Worm (Caenorhabditis elegans): ENCODE results near the gene nhr-173.

The nhr-173 gene

DNA sequence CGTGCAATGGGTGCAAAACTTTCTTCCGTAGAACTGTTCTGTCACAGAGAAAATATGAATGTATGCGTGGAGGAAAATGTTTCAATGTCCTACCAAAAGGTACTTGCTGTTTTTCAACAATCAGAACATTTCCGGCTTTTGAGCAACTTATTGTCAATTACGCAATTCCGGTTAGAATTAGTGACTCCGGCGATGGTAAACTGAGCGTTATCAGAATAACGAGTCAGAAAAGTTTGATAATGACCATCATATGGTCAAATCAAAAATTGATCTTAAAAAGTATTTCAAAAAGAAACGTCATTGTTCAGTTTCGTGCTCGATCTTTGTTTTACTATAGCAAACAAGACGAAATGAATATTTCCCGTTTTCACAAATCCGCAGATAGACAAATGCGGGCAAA is 1.4 kb downstream of the nhr-173 start:
- TF ChIP-seq ceh-36 (tag; optimal IDR thresholded peaks at IDR 0.05): no peak
- TF ChIP-seq hmbx-1 (tag; optimal IDR thresholded peaks at IDR 0.05): no peak
- no peak for TF ChIP-seq tbx-37 (GFP tag; conservative IDR thresholded peaks at IDR 0.05)
- TF ChIP-seq hnd-1 (tag; optimal IDR thresholded peaks at IDR 0.05): no peak
- no peak for TF ChIP-seq ceh-13 (GFP tag; optimal IDR thresholded peaks at IDR 0.05)

DNA sequence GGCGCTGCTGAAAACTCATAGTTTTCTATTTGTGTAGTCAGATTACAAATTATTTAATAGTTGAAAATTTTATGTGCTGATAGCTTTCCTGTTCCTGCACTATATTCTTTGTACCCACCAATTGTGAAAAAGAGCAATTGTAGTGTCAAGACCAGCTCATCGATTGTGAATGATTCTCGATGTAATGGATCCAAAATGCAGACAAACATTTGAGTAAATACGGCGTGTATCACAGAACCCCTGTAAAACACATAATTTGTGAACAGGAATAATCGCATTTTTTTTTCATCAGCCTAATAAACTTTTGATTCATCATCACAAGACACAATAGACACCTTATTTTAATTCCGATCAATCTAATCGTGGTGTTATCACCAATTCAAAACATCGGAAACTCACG is 6.9 kb downstream of the nhr-173 start:
- TF ChIP-seq sea-1 (GFP tag; conservative IDR thresholded peaks at IDR 0.05) (no peak), ama-1 (optimal IDR thresholded peaks at IDR 0.05) (no peak), flt-1 (GFP tag; IDR thresholded peaks at IDR 0.05) (no peak), ets-7 (tag; optimal IDR thresholded peaks at IDR 0.05) (no peak)

ce11 chrX:6663780-6664437 is 8.6 kb downstream of the nhr-173 start:
- no peak for TF ChIP-seq aly-1 (tag; optimal IDR thresholded peaks at IDR 0.05)
- no peak for TF ChIP-seq hmg-4 (GFP tag; optimal IDR thresholded peaks at IDR 0.05)
- no peak for TF ChIP-seq sea-1 (GFP tag; conservative IDR thresholded peaks at IDR 0.05)
- no peak for TF ChIP-seq ceh-13 (GFP tag; optimal IDR thresholded peaks at IDR 0.05)
- no peak for TF ChIP-seq hmbx-1 (tag; optimal IDR thresholded peaks at IDR 0.05)
- TF ChIP-seq tra-4 (tag; optimal IDR thresholded peaks at IDR 0.05): no peak
- TF ChIP-seq B0310.2 (tag; optimal IDR thresholded peaks at IDR 0.05): no peak

DNA sequence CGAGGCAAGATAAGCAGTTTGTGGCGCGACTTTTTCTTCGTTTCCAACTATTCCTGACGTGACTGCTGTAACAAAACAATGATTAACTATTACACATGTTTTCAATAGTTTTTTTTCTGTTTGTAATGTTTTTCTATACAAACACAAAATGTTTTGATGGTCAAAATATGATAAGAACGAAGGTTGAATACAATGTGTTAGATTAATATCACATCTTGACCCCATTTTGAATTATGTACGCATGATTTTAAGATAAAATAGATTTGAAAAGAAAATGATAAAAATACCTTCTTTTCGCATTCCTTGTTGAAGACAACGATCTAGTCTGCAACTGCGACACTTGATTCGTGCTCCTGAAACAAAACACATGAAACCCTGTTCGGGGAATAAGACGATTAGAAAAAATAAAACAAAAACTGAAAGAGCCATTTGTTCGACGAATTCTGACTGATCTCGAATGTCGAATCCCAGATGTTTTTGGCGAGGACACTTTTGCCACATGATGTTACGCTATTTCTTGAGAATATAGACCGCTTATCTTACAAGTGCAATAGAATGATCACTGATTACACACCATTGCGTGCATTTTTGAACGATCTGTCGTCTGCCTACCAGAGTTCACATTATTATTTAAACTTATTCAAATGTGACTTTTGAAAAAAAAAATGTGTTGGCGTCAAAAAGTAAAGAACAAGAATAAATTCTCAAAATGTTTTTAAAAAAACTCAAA is 10.0 kb downstream of the nhr-173 start:
- no peak for TF ChIP-seq hmbx-1 (tag; optimal IDR thresholded peaks at IDR 0.05)
- no peak for TF ChIP-seq sea-1 (GFP tag; conservative IDR thresholded peaks at IDR 0.05)
- TF ChIP-seq hnd-1 (tag; optimal IDR thresholded peaks at IDR 0.05): no peak
- no peak for TF ChIP-seq scrt-1 (GFP tag; IDR thresholded peaks at IDR 0.05)
- TF ChIP-seq ets-7 (tag; optimal IDR thresholded peaks at IDR 0.05): no peak
- TF ChIP-seq tbx-11 (GFP tag; IDR thresholded peaks at IDR 0.05): no peak

ce11 chrX:6667468-6667867 is 12.1 kb downstream of the nhr-173 start:
- TF ChIP-seq ceh-13 (GFP tag; optimal IDR thresholded peaks at IDR 0.05) (no peak), B0310.2 (tag; optimal IDR thresholded peaks at IDR 0.05) (no peak)

DNA sequence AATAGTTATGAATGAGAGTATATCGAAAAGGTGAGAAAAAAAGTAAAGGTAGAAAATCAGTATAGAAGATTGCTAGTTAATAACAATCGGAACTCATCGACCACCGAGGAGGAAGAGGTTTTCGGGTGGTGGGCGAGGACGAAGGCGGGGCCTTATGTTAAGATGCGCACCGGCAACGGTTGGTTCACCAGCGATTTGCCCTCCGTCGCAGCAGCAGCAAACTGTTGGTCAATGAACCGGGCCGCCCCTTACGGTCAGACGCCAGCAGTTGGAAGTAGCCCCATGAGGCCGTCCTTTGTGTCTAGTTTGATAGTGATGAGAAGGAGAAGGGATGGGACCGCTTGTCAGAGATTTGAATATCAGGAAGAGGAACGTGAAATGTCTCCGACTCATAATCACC is 13.6 kb downstream of the nhr-173 start, which contains the start of gene nhr-137:
nhr-137 (minus strand) TSS at position 101 of the 400 bp plus-strand sequence.
- no peak for TF ChIP-seq ama-1 (optimal IDR thresholded peaks at IDR 0.05)
- TF ChIP-seq pes-1 (GFP tag; IDR thresholded peaks at IDR 0.05): no peak
- TF ChIP-seq ceh-13 (GFP tag; optimal IDR thresholded peaks at IDR 0.05): no peak
- no peak for TF ChIP-seq tbx-11 (GFP tag; IDR thresholded peaks at IDR 0.05)
- TF ChIP-seq hmbx-1 (tag; optimal IDR thresholded peaks at IDR 0.05): no peak
- no peak for TF ChIP-seq hnd-1 (tag; optimal IDR thresholded peaks at IDR 0.05)
- TF ChIP-seq tra-4 (tag; optimal IDR thresholded peaks at IDR 0.05): no peak

DNA sequence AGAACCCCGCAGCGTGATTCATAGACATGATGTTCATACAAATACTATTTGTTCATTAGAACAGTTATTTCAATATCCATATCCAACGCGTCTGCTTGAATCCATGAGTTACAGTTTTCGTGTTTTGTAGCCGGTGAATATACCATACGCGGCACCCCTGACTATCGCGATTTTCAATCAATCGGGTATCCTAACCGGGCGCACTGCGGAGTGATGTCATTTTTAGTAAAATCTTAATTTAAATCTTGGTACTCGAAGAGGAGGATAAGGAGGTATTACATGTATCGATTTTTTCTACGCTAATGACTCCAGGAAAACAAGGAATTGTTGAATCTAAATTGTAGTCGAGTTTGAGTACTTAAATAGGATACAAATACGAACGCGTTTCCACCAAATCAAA is 14.0 kb downstream of the nhr-173 start:
- TF ChIP-seq flt-1 (GFP tag; IDR thresholded peaks at IDR 0.05) (no peak), scrt-1 (GFP tag; IDR thresholded peaks at IDR 0.05) (no peak), ceh-13 (GFP tag; optimal IDR thresholded peaks at IDR 0.05) (no peak), sea-1 (GFP tag; conservative IDR thresholded peaks at IDR 0.05) (no peak), pes-1 (GFP tag; IDR thresholded peaks at IDR 0.05) (no peak)

DNA sequence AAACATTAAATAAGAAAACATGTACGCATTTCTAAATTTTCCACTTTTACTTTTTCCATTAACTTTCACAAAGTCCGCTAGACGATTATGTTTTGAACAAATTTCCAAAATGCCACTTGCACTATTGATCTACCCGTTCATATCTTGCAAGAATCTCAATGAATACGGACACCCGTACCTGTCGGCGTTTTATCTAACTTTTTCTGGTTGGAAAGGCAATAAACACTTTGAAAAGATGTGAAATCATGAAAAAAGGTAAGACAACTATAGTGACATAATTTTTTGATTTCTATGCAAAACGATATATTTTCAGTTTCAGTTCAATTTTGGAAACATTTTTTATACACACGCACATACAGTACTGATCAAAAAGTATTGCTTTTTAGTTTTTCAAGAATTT is 16.4 kb downstream of the nhr-173 start:
- TF ChIP-seq flt-1 (GFP tag; IDR thresholded peaks at IDR 0.05): no peak
- TF ChIP-seq pes-1 (GFP tag; IDR thresholded peaks at IDR 0.05): no peak
- TF ChIP-seq ceh-13 (GFP tag; optimal IDR thresholded peaks at IDR 0.05): no peak
- TF ChIP-seq scrt-1 (GFP tag; IDR thresholded peaks at IDR 0.05): no peak
- TF ChIP-seq ama-1 (optimal IDR thresholded peaks at IDR 0.05): no peak
- TF ChIP-seq hmg-4 (GFP tag; optimal IDR thresholded peaks at IDR 0.05): no peak
- TF ChIP-seq ets-7 (tag; optimal IDR thresholded peaks at IDR 0.05): no peak
- TF ChIP-seq tbx-37 (GFP tag; conservative IDR thresholded peaks at IDR 0.05): no peak
- no peak for TF ChIP-seq B0310.2 (tag; optimal IDR thresholded peaks at IDR 0.05)
- TF ChIP-seq hmbx-1 (tag; optimal IDR thresholded peaks at IDR 0.05): no peak
- TF ChIP-seq tbx-11 (GFP tag; IDR thresholded peaks at IDR 0.05): no peak
- TF ChIP-seq hnd-1 (tag; optimal IDR thresholded peaks at IDR 0.05): no peak
- TF ChIP-seq tra-4 (tag; optimal IDR thresholded peaks at IDR 0.05): no peak
- TF ChIP-seq ceh-36 (tag; optimal IDR thresholded peaks at IDR 0.05): no peak
- no peak for TF ChIP-seq sea-1 (GFP tag; conservative IDR thresholded peaks at IDR 0.05)
- TF ChIP-seq F13C5.2 (tag; optimal IDR thresholded peaks at IDR 0.05): no peak
- TF ChIP-seq aly-1 (tag; optimal IDR thresholded peaks at IDR 0.05): no peak

DNA sequence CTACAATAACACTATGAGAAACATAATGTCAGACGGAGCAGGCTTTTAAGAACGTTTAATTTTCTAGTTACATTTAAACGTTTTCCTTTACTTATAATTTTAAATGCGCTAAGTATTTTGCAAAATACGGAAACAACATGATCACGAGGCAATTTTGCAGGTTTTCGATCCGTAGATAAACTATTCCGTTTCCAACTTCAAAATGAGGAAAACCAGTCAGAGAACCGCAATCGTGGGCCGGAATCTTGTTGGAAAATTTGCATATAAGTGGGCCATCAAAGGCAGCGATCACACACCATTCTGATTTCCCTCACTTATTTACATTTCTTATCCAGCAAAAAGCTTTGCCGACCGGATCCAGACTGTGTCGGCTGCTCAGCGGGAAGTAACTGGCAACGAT is 17.2 kb downstream of the nhr-173 start, which contains the start of gene col-172:
col-172 (plus strand) TSS at position 301 of the 400 bp plus-strand sequence.
- TF ChIP-seq scrt-1 (GFP tag; IDR thresholded peaks at IDR 0.05): no peak
- TF ChIP-seq B0310.2 (tag; optimal IDR thresholded peaks at IDR 0.05): no peak
- TF ChIP-seq ceh-36 (tag; optimal IDR thresholded peaks at IDR 0.05): no peak
- TF ChIP-seq aly-1 (tag; optimal IDR thresholded peaks at IDR 0.05): no peak
- TF ChIP-seq hnd-1 (tag; optimal IDR thresholded peaks at IDR 0.05): no peak
- TF ChIP-seq sea-1 (GFP tag; conservative IDR thresholded peaks at IDR 0.05): no peak
